Worm (Caenorhabditis elegans): Measurements from ENCODE around the gene W03C9.8.

W03C9.8 gene

DNA sequence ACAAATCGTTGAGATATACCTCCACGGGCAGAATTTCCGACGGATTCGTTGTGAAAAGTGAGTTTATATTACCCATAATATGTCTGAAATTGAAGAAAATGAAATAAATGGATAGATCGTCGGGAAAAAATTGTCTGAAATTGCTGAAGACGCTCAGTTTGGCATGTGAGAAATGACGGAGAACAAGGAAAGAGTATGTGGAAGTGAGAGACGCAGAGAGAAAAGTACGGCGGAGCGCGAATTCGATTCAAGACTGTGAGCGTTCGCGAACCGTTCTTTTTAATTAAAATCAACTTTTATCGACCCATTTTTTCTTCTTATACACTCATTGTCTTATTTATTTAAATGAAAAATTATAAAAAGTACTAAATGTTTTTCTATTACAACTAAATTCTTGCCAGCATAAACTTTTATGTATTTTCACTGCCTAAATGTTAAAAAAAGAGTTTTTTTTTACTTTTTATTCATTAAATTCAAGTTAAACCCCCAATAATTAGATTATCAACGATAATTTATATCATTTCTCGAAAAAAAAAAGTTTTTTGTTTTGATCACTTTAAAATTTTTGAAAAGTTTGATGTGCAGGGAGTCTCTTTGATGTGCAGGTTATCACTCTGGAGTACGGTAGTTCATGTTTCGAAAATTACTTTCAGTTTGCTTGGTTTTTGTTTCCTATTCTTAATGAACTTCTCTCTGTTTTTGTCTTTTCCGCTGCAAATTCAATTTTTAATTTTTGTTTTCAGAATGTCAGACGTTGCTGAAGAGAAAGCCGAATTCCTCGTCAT lies 32.6 kb upstream of the W03C9.8 start, which contains the start of the genes vps-15 and hmg-12 (continued):
- TF ChIP-seq F33H1.4 (GFP tag; IDR thresholded peaks at IDR 0.05) (peak; percentile 58), cebp-2 (GFP tag; IDR thresholded peaks at IDR 0.05) (no peak), dox-1 (GFP tag; IDR thresholded peaks at IDR 0.05) (no peak), fkh-3 (tag; optimal IDR thresholded peaks at IDR 0.05) (no peak), ekl-4 (GFP tag; IDR thresholded peaks at IDR 0.05) (no peak), Y67H2A.10 (GFP tag; conservative IDR thresholded peaks at IDR 0.05) (no peak), mxl-1 (tag; optimal IDR thresholded peaks at IDR 0.05) (no peak), chd-7 (tag; optimal IDR thresholded peaks at IDR 0.05) (no peak), dpl-1 (GFP tag; optimal IDR thresholded peaks at IDR 0.05) (peak; percentile 37), F37B4.10 (GFP tag; IDR thresholded peaks at IDR 0.05) (no peak), attf-6 (GFP tag; IDR thresholded peaks at IDR 0.05) (no peak), B0019.2 (GFP tag; conservative IDR thresholded peaks at IDR 0.05) (no peak), pbrm-1 (GFP tag; IDR thresholded peaks at IDR 0.05) (no peak), F22D6.2 (tag; optimal IDR thresholded peaks at IDR 0.05) (no peak), unc-130 (GFP tag; optimal IDR thresholded peaks at IDR 0.05) (no peak), B0336.3 (GFP tag; IDR thresholded peaks at IDR 0.05) (no peak), sptf-2 (GFP tag; optimal IDR thresholded peaks at IDR 0.05) (no peak), nfya-2 (GFP tag; IDR thresholded peaks at IDR 0.05) (no peak), tlf-1 (GFP tag; optimal IDR thresholded peaks at IDR 0.05) (no peak), lsy-27 (tag; optimal IDR thresholded peaks at IDR 0.05; ENCODE audit: borderline replicate concordance, insufficient read depth) (no peak), ccch-3 (GFP tag; optimal IDR thresholded peaks at IDR 0.05) (no peak), somi-1 (GFP tag; optimal IDR thresholded peaks at IDR 0.05) (no peak), aptf-2 (GFP tag; conservative IDR thresholded peaks at IDR 0.05) (no peak), Y95B8A.8 (GFP tag; IDR thresholded peaks at IDR 0.05) (no peak), ztf-6 (GFP tag; IDR thresholded peaks at IDR 0.05) (no peak), lin-26 (GFP tag; IDR thresholded peaks at IDR 0.05) (no peak), mes-4 (tag; optimal IDR thresholded peaks at IDR 0.05) (no peak), gei-17 (GFP tag; optimal IDR thresholded peaks at IDR 0.05) (no peak), lin-54 (GFP tag; optimal IDR thresholded peaks at IDR 0.05) (peak; percentile 40), ceh-40 (GFP tag; IDR thresholded peaks at IDR 0.05) (no peak)

- no peak for TF ChIP-seq ztf-6 (GFP tag; IDR thresholded peaks at IDR 0.05)
- TF ChIP-seq die-1 (tag; optimal IDR thresholded peaks at IDR 0.05) = peak; percentile 27
- TF ChIP-seq lsl-1 (GFP tag; optimal IDR thresholded peaks at IDR 0.05) = peak; percentile 43
- TF ChIP-seq lin-26 (GFP tag; IDR thresholded peaks at IDR 0.05) = peak; percentile 65
- peak; percentile 47; the same call in 1 of the 2 replicates for TF ChIP-seq pbrm-1 (GFP tag; IDR thresholded peaks at IDR 0.05)
- peak; percentile 12 for TF ChIP-seq lin-54 (GFP tag; optimal IDR thresholded peaks at IDR 0.05)
- peak; percentile 27 for TF ChIP-seq T07F8.4 (tag; optimal IDR thresholded peaks at IDR 0.05)
- TF ChIP-seq hmg-1.2 (GFP tag; IDR thresholded peaks at IDR 0.05) = 0 out of 2 replicates have a peak, but pooled peaks have one; percentile 24
- TF ChIP-seq sdz-38 (tag; optimal IDR thresholded peaks at IDR 0.05) = no peak
- TF ChIP-seq tbx-9 (tag; optimal IDR thresholded peaks at IDR 0.05; ENCODE audit: borderline replicate concordance) = no peak
- no peak for TF ChIP-seq nfya-1 (tag; optimal IDR thresholded peaks at IDR 0.05; ENCODE audit: borderline replicate concordance, insufficient read depth)
- no peak for TF ChIP-seq ekl-4 (GFP tag; IDR thresholded peaks at IDR 0.05)
- 0 out of 2 replicates have a peak, but pooled peaks have one; percentile 15 for TF ChIP-seq dox-1 (GFP tag; IDR thresholded peaks at IDR 0.05)
- no peak for TF ChIP-seq Y95B8A.8 (GFP tag; IDR thresholded peaks at IDR 0.05)
Observed at ce11 chrII:11916555-11916941, 32.0 kb upstream of the W03C9.8 start.
